Fruit fly (Drosophila melanogaster) whole organism, embryonic: ENCODE measurements around the gene Bx42.
A peak's percentile ranks its signal among the peaks of the same experiment; 100 is the strongest.

Experiments
- CG10543 ChIP-seq: fragments of 200-800 bp; sonication (Bioruptor generic); optimal IDR thresholded peaks from 3 replicates; lab custom pipeline; 2017; ENCODE audit warnings: missing biosample characterization, mild to moderate bottlenecking, missing genetic modification characterization, moderate library complexity
- CG34224 ChIP-seq: fragments of 200-800 bp; sonication (Bioruptor generic); IDR thresholded peaks from 3 replicates; pipeline ENCODE4 v1.3.6; 2022; ENCODE audit warnings: missing biosample characterization, missing genetic modification characterization; ENCODE audit not compliant: partially characterized antibody
- Chrac-16 ChIP-seq: fragments of 200-800 bp; sonication (Bioruptor generic); optimal IDR thresholded peaks from 3 replicates; lab custom pipeline; 2016; ENCODE audit warnings: missing biosample characterization, missing genetic modification characterization
- trem ChIP-seq: fragments of 200-800 bp; optimal IDR thresholded peaks from 3 replicates; lab custom pipeline; 2019; ENCODE audit warnings: missing biosample characterization, mild to moderate bottlenecking, missing genetic modification characterization, moderate library complexity

DNA sequence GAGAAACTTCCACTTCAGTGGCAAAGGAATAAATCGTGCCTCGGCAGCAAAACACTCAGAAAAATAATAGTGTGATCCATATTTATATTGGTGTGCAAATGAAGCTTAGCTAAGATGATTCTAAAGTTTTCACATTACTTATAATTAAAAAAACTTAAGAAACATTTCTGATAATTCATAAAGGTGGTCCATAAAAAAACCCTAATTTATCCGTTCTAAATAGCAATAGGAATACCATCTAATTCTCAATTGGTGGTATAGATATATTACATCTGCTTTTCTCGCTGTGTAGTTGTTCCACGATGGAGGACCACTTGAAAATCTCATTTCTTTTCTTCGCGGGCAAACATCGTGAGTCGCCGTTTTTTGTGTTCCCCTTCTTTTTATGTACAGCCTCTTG, 48.7 kb upstream of the Bx42 start:
- TF ChIP-seq Chrac-16 (GFP tag; lab: Kevin White, UChicago) (peak; percentile 29), CG10543 (GFP tag; lab: Kevin White, UChicago) (no peak), trem (tag; lab: Kevin White, UChicago) (peak; percentile 44), CG34224 (no peak)
